Fruit fly (Drosophila melanogaster) Kc167 (cell line): Measurements from ENCODE around the gene Trhn.

Source experiments
- Myc ChIP-seq: fragments of >200 bp; optimal IDR thresholded peaks from 2 replicates; lab custom pipeline; 2017; ENCODE audit warnings: missing external identifiers
- Sin3A ChIP-seq: fragments of >200 bp; optimal IDR thresholded peaks from 2 replicates; lab custom pipeline; 2018; ENCODE audit warnings: missing external identifiers
- h ChIP-seq: fragments of >200 bp; optimal IDR thresholded peaks from 3 replicates; lab custom pipeline; 2018; ENCODE audit warnings: missing external identifiers
- insv ChIP-seq: fragments of >200 bp; optimal IDR thresholded peaks from 3 replicates; lab custom pipeline; 2018; ENCODE audit warnings: missing external identifiers
- psq ChIP-seq: fragments of >200 bp; optimal IDR thresholded peaks from 2 replicates; lab custom pipeline; 2017; ENCODE audit warnings: missing external identifiers
- ttk ChIP-seq: sonication (Bioruptor generic); optimal IDR thresholded peaks from 2 replicates; lab custom pipeline; 2017; ENCODE audit warnings: missing external identifiers

DNA sequence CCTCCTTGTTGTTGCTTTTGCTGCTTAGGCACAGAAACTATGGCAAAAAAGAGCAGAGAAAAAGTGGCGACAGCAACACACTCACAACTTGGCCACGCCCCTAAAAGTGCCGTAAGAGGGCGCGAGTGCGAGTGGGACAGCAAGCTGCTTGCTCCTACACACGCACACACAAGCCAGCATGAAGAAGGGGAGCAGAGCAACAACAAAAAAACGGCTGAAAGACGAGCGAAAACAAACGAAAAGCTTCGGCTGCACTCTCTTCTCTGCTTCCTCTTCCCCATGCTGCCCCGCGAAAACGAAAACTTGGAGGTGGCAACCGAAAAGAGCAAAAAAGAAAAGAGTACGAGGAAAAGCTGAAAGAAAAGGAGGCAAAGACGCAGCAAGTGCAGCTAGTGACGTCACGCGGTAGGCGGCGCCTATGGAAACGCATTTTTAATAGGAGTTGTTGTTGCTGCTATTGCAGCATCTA is 14.8 kb downstream of the Trhn start:
- TF ChIP-seq Sin3A (no peak), ttk (no peak), h (no peak), psq (no peak), Myc (no peak), insv (lab: Kevin White, UChicago) (no peak)
